Fruit fly (Drosophila melanogaster): ENCODE data around the gene nerfin-1.
A peak's percentile ranks its signal among the peaks of the same experiment; 100 is the strongest.

nerfin-1 gene

dm6 chr3L:917225-917624 lies 8.3 kb downstream of the nerfin-1 start (continued):
- TF ChIP-seq Sry-δ (GFP tag; optimal IDR thresholded peaks at IDR 0.05) (no peak), disco-r (GFP tag; optimal IDR thresholded peaks at IDR 0.05) (no peak), btn (GFP tag; optimal IDR thresholded peaks at IDR 0.05) (no peak), dysf (GFP tag; IDR thresholded peaks at IDR 0.05) (peak; percentile 50; the same call in 1 of the 3 replicates), PHDP (tag; optimal IDR thresholded peaks at IDR 0.05) (no peak), CG11695 (GFP tag; IDR thresholded peaks at IDR 0.05) (0 out of 3 replicates have a peak, but pooled peaks have one; percentile 28), CG3995 (GFP tag; optimal IDR thresholded peaks at IDR 0.05) (no peak), CG11398 (GFP tag; optimal IDR thresholded peaks at IDR 0.05) (no peak), CG11456 (GFP tag; IDR thresholded peaks at IDR 0.05) (0 out of 3 replicates have a peak, but pooled peaks have one; percentile 19), aop (GFP tag; IDR thresholded peaks at IDR 0.05) (no peak), salm (tag; optimal IDR thresholded peaks at IDR 0.05) (no peak), mirr (GFP tag; optimal IDR thresholded peaks at IDR 0.05) (no peak), dimm (GFP tag; IDR thresholded peaks at IDR 0.05) (no peak), bbx (GFP tag; IDR thresholded peaks at IDR 0.05; ENCODE audit: partially characterized antibody) (no peak), ttk (GFP tag; IDR thresholded peaks at IDR 0.05) (peak; percentile 59), nom (GFP tag; optimal IDR thresholded peaks at IDR 0.05) (no peak), CG10979 (tag; optimal IDR thresholded peaks at IDR 0.05) (no peak), CG10209 (GFP tag; optimal IDR thresholded peaks at IDR 0.05) (no peak), gce (GFP tag; IDR thresholded peaks at IDR 0.05) (no peak), CG10366 (GFP tag; IDR thresholded peaks at IDR 0.05) (peak; percentile 13; the same call in 1 of the 2 replicates), CG11247 (GFP tag; IDR thresholded peaks at IDR 0.05) (no peak), ato (GFP tag; IDR thresholded peaks at IDR 0.05; ENCODE audit: partially characterized antibody) (no peak), shn (GFP tag; optimal IDR thresholded peaks at IDR 0.05) (no peak), CG9876 (GFP tag; optimal IDR thresholded peaks at IDR 0.05) (no peak), Usf (GFP tag; optimal IDR thresholded peaks at IDR 0.05) (no peak), CG8359 (GFP tag; optimal IDR thresholded peaks at IDR 0.05; ENCODE audit: borderline replicate concordance) (no peak), tna (GFP tag; IDR thresholded peaks at IDR 0.05; ENCODE audit: partially characterized antibody) (no peak), bigmax (GFP tag; optimal IDR thresholded peaks at IDR 0.05) (no peak), ind (GFP tag; optimal IDR thresholded peaks at IDR 0.05) (no peak), br (optimal IDR thresholded peaks at IDR 0.05) (no peak), tin (GFP tag; optimal IDR thresholded peaks at IDR 0.05) (peak; percentile 34), CG18619 (GFP tag; optimal IDR thresholded peaks at IDR 0.05) (no peak), dpn (GFP tag; optimal IDR thresholded peaks at IDR 0.05) (peak in 1 of 2 experiments; percentile 3), her (GFP tag; optimal IDR thresholded peaks at IDR 0.05) (no peak), Trl (optimal IDR thresholded peaks at IDR 0.05) (no peak), Trl (GFP tag; optimal IDR thresholded peaks at IDR 0.05) (no peak), B-H2 (GFP tag; optimal IDR thresholded peaks at IDR 0.05) (no peak), psq (GFP tag; optimal IDR thresholded peaks at IDR 0.05) (no peak), CG9817 (tag; optimal IDR thresholded peaks at IDR 0.05) (peak; percentile 21), CG4820 (GFP tag; optimal IDR thresholded peaks at IDR 0.05) (no peak), CG5953 (GFP tag; IDR thresholded peaks at IDR 0.05) (0 out of 2 replicates have a peak, but pooled peaks have one; percentile 25), CG8281 (tag; optimal IDR thresholded peaks at IDR 0.05) (no peak), CG11504 (tag; optimal IDR thresholded peaks at IDR 0.05) (peak; percentile 75), CG3163 (GFP tag; optimal IDR thresholded peaks at IDR 0.05) (no peak), insv (GFP tag; optimal IDR thresholded peaks at IDR 0.05) (no peak), Oaz (GFP tag; IDR thresholded peaks at IDR 0.05) (no peak), nmo (GFP tag; optimal IDR thresholded peaks at IDR 0.05) (no peak), CG15479 (GFP tag; optimal IDR thresholded peaks at IDR 0.05) (no peak), dati (GFP tag; IDR thresholded peaks at IDR 0.05) (no peak), Lpt (GFP tag; optimal IDR thresholded peaks at IDR 0.05) (no peak), vvl (GFP tag; IDR thresholded peaks at IDR 0.05) (0 out of 2 replicates have a peak, but pooled peaks have one; percentile 24), CG1233 (GFP tag; optimal IDR thresholded peaks at IDR 0.05) (peak; percentile 26), sens-2 (GFP tag; IDR thresholded peaks at IDR 0.05) (no peak)

Measured in whole organism, embryonic.